Fruit fly (Drosophila melanogaster): ENCODE results near the gene vers.
A peak's percentile ranks its signal among the peaks of the same experiment; 100 is the strongest.

The vers gene

dm6 chr3L:12085691-12086078, 30.2 kb upstream of the vers start:
- no peak for TF ChIP-seq tj (GFP tag; optimal IDR thresholded peaks at IDR 0.05)
- no peak for TF ChIP-seq ovo (GFP tag; optimal IDR thresholded peaks at IDR 0.05)
- no peak for TF ChIP-seq CG7045 (GFP tag; optimal IDR thresholded peaks at IDR 0.05)
- TF ChIP-seq Mnt (GFP tag; optimal IDR thresholded peaks at IDR 0.05): no peak
- TF ChIP-seq kay (GFP tag; ENCODE audit: borderline replicate concordance): no peak
- TF ChIP-seq CG14711 (tag; optimal IDR thresholded peaks at IDR 0.05): no peak
- no peak for TF ChIP-seq CG12768 (GFP tag; optimal IDR thresholded peaks at IDR 0.05)
- no peak for TF ChIP-seq CG5204 (GFP tag; optimal IDR thresholded peaks at IDR 0.05)
- no peak for TF ChIP-seq CG33017 (tag; optimal IDR thresholded peaks at IDR 0.05)
- TF ChIP-seq cnc (optimal IDR thresholded peaks at IDR 0.05): no peak
- TF ChIP-seq bab1 (GFP tag; optimal IDR thresholded peaks at IDR 0.05): no peak
- no peak for TF ChIP-seq CG11617 (GFP tag; optimal IDR thresholded peaks at IDR 0.05)
- TF ChIP-seq CG1620 (GFP tag; optimal IDR thresholded peaks at IDR 0.05): no peak
- no peak for TF ChIP-seq pad (GFP tag; optimal IDR thresholded peaks at IDR 0.05)
- TF ChIP-seq Clk (GFP tag; optimal IDR thresholded peaks at IDR 0.05): no peak
- no peak for TF ChIP-seq cic (GFP tag; optimal IDR thresholded peaks at IDR 0.05)
- no peak for TF ChIP-seq Hr96 (GFP tag; optimal IDR thresholded peaks at IDR 0.05)
- TF ChIP-seq toe (GFP tag; optimal IDR thresholded peaks at IDR 0.05): no peak
- TF ChIP-seq Crg-1 (GFP tag; optimal IDR thresholded peaks at IDR 0.05): no peak

dm6 chr3L:12088326-12088725, 27.6 kb upstream of the vers start, which contains the start of gene CG17154:
CG17154 (plus strand) TSS chr3L:12088626.
- TF ChIP-seq pad (GFP tag; optimal IDR thresholded peaks at IDR 0.05): no peak
- TF ChIP-seq kay (GFP tag; ENCODE audit: borderline replicate concordance): peak; percentile 37

- no peak for TF ChIP-seq CG33017 (tag; optimal IDR thresholded peaks at IDR 0.05)
- TF ChIP-seq pad (GFP tag; optimal IDR thresholded peaks at IDR 0.05): peak; percentile 55
These were observed 25.6 kb upstream of the vers start for dm6 chr3L:12090184-12090897.

- TF ChIP-seq Mnt (GFP tag; optimal IDR thresholded peaks at IDR 0.05) (no peak), cic (GFP tag; optimal IDR thresholded peaks at IDR 0.05) (no peak), CG11617 (GFP tag; optimal IDR thresholded peaks at IDR 0.05) (no peak), tj (GFP tag; optimal IDR thresholded peaks at IDR 0.05) (peak; percentile 81), toe (GFP tag; optimal IDR thresholded peaks at IDR 0.05) (no peak), Clk (GFP tag; optimal IDR thresholded peaks at IDR 0.05) (no peak), pad (GFP tag; optimal IDR thresholded peaks at IDR 0.05) (peak; percentile 21), bab1 (GFP tag; optimal IDR thresholded peaks at IDR 0.05) (peak; percentile 66)
These were observed 24.8 kb upstream of the vers start for dm6 chr3L:12090898-12091685.

- peak; percentile 19 for TF ChIP-seq tj (GFP tag; optimal IDR thresholded peaks at IDR 0.05)
- no peak for TF ChIP-seq CG7101 (tag; optimal IDR thresholded peaks at IDR 0.05)
These were observed 23.0 kb upstream of the vers start for dm6 chr3L:12092860-12093359.

- TF ChIP-seq Clk (GFP tag; optimal IDR thresholded peaks at IDR 0.05): no peak
- TF ChIP-seq CG5204 (GFP tag; optimal IDR thresholded peaks at IDR 0.05): no peak
- TF ChIP-seq cnc (optimal IDR thresholded peaks at IDR 0.05): no peak
- TF ChIP-seq bab1 (GFP tag; optimal IDR thresholded peaks at IDR 0.05): no peak
- no peak for TF ChIP-seq CG7101 (tag; optimal IDR thresholded peaks at IDR 0.05)
- TF ChIP-seq cic (GFP tag; optimal IDR thresholded peaks at IDR 0.05): no peak
- TF ChIP-seq CG33017 (tag; optimal IDR thresholded peaks at IDR 0.05): no peak
These were observed 19.9 kb upstream of the vers start for dm6 chr3L:12095960-12096359.

- TF ChIP-seq toe (GFP tag; optimal IDR thresholded peaks at IDR 0.05): no peak
- TF ChIP-seq CG12768 (GFP tag; optimal IDR thresholded peaks at IDR 0.05): no peak
- TF ChIP-seq CG7045 (GFP tag; optimal IDR thresholded peaks at IDR 0.05): no peak
- TF ChIP-seq CG14711 (tag; optimal IDR thresholded peaks at IDR 0.05): no peak
- no peak for TF ChIP-seq cnc (optimal IDR thresholded peaks at IDR 0.05)
- no peak for TF ChIP-seq ovo (GFP tag; optimal IDR thresholded peaks at IDR 0.05)
- no peak for TF ChIP-seq Mnt (GFP tag; optimal IDR thresholded peaks at IDR 0.05)
- TF ChIP-seq CG11617 (GFP tag; optimal IDR thresholded peaks at IDR 0.05): no peak
- no peak for TF ChIP-seq CG33017 (tag; optimal IDR thresholded peaks at IDR 0.05)
- no peak for TF ChIP-seq pad (GFP tag; optimal IDR thresholded peaks at IDR 0.05)
- TF ChIP-seq Crg-1 (GFP tag; optimal IDR thresholded peaks at IDR 0.05): no peak
- no peak for TF ChIP-seq Clk (GFP tag; optimal IDR thresholded peaks at IDR 0.05)
- TF ChIP-seq tj (GFP tag; optimal IDR thresholded peaks at IDR 0.05): no peak
- no peak for TF ChIP-seq CG5204 (GFP tag; optimal IDR thresholded peaks at IDR 0.05)
- no peak for TF ChIP-seq CG1620 (GFP tag; optimal IDR thresholded peaks at IDR 0.05)
- no peak for TF ChIP-seq cic (GFP tag; optimal IDR thresholded peaks at IDR 0.05)
- TF ChIP-seq kay (GFP tag; ENCODE audit: borderline replicate concordance): no peak
- no peak for TF ChIP-seq bab1 (GFP tag; optimal IDR thresholded peaks at IDR 0.05)
- no peak for TF ChIP-seq Hr96 (GFP tag; optimal IDR thresholded peaks at IDR 0.05)
These were observed 18.9 kb upstream of the vers start for dm6 chr3L:12096799-12097662.

All from whole organism, adult.